Worm (Caenorhabditis elegans): ENCODE data around the gene C50F4.6.

Gene C50F4.6

DNA sequence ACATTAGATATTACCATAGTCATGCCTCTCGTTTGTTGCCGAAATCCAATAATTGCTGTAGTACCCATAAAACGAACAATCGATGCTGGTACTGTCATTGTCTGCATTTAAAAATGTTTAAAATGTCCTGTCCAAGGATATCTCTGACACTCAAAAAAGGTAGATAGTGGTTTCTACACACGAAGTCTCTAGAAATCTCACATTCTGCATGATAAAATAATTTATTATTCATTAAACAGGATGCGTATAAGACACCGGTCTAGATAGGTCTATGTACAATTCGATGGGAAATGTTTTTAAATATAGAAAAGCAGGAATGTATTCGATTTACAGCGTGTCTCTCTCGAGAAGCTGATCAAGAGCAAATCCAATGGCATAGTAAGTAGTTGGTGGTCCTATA lies 6.3 kb upstream of the C50F4.6 start, which contains the start of gene C50F4.12:
Gene C50F4.12, minus strand, starts transcription at position 101 of the 400 bp plus-strand sequence.
- TF ChIP-seq ahr-1 (tag; optimal IDR thresholded peaks at IDR 0.05) (no peak), K09A11.1 (tag; optimal IDR thresholded peaks at IDR 0.05; ENCODE audit: insufficient read depth) (no peak), nfya-1 (tag; optimal IDR thresholded peaks at IDR 0.05) (no peak), unc-86 (tag; optimal IDR thresholded peaks at IDR 0.05) (no peak), odd-2 (tag; optimal IDR thresholded peaks at IDR 0.05) (no peak), ttx-3 (tag; optimal IDR thresholded peaks at IDR 0.05) (no peak), ets-4 (tag; optimal IDR thresholded peaks at IDR 0.05) (no peak), nhr-11 (tag; optimal IDR thresholded peaks at IDR 0.05) (no peak), fax-1 (tag; optimal IDR thresholded peaks at IDR 0.05) (no peak), ceh-2 (tag; optimal IDR thresholded peaks at IDR 0.05) (no peak), ceh-6 (GFP tag; optimal IDR thresholded peaks at IDR 0.05) (no peak), mec-3 (tag; optimal IDR thresholded peaks at IDR 0.05; ENCODE audit: borderline replicate concordance) (no peak), hlh-6 (tag; optimal IDR thresholded peaks at IDR 0.05) (no peak), sox-2 (GFP tag; IDR thresholded peaks at IDR 0.05) (no peak), ceh-24 (tag; optimal IDR thresholded peaks at IDR 0.05) (no peak), C08G9.2 (tag; optimal IDR thresholded peaks at IDR 0.05) (no peak), C38D4.7 (GFP tag; optimal IDR thresholded peaks at IDR 0.05) (no peak), gmeb-2 (tag; optimal IDR thresholded peaks at IDR 0.05) (no peak), ceh-9 (tag; optimal IDR thresholded peaks at IDR 0.05) (no peak)

DNA sequence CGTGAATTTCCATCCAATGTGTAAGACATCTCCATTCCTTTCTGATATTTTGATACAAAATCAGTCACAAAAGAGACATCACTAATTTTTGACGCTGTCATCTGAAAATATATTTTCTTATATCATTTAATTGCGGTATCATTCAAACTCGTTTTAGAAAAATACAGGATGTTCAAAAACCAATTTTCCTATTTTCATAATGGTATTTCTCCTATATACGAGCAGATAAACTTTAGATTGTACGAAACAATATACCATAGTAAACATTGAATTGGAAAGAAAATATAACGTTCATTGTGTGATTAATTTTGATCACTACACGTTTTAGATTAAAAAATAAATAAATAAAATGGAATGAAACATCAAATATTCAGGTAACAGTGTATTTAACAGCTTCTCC lies 4.4 kb upstream of the C50F4.6 start, which contains the start of gene C50F4.16:
Gene C50F4.16, minus strand, starts transcription at position 101 of the 400 bp plus-strand sequence.
- no peak for TF ChIP-seq fax-1 (tag; optimal IDR thresholded peaks at IDR 0.05)
- TF ChIP-seq ceh-2 (tag; optimal IDR thresholded peaks at IDR 0.05) = no peak
- TF ChIP-seq eyg-1 (tag; optimal IDR thresholded peaks at IDR 0.05) = no peak
- no peak for TF ChIP-seq unc-3 (GFP tag; conservative IDR thresholded peaks at IDR 0.05)
- TF ChIP-seq unc-3 (tag; optimal IDR thresholded peaks at IDR 0.05) = no peak
- no peak for TF ChIP-seq C08G9.2 (tag; optimal IDR thresholded peaks at IDR 0.05)
- TF ChIP-seq ama-1 (optimal IDR thresholded peaks at IDR 0.05) = no peak
- TF ChIP-seq mec-3 (tag; optimal IDR thresholded peaks at IDR 0.05; ENCODE audit: borderline replicate concordance) = no peak
- no peak for TF ChIP-seq lim-6 (tag; optimal IDR thresholded peaks at IDR 0.05)
- TF ChIP-seq che-1 (tag; optimal IDR thresholded peaks at IDR 0.05) = no peak
- no peak for TF ChIP-seq nhr-11 (tag; optimal IDR thresholded peaks at IDR 0.05)
- no peak for TF ChIP-seq ceh-9 (tag; optimal IDR thresholded peaks at IDR 0.05)
- TF ChIP-seq odd-2 (tag; optimal IDR thresholded peaks at IDR 0.05) = no peak

DNA sequence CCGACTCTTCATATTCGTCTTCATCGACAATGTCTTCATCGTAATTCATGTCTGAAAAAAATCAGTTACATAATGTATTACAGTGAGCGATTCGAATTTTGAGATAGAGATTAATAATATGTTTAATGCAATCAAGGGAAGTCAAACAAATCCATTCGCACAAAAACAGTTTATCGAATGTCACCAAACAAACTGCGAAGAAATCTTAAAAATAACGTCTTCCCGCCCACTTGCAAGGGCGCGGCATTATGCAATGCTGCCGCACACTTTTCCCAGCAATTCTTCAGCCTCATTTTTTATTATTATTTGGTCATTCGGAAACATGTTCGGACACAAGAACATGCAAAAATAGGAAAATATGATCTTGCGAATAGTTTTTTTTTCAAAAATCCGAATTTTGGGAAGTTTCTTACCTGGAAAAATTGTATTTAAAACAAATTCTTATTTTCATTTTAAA lies 1.7 kb upstream of the C50F4.6 start, which contains the start of gene mdf-1:
Gene mdf-1, minus strand, starts transcription at position 51 of the 457 bp plus-strand sequence.
- TF ChIP-seq ceh-31 (tag; optimal IDR thresholded peaks at IDR 0.05) (peak; percentile 42), K02D7.2 (tag; optimal IDR thresholded peaks at IDR 0.05) (peak; percentile 16), pax-1 (tag; optimal IDR thresholded peaks at IDR 0.05) (peak; percentile 21), ceh-34 (tag; optimal IDR thresholded peaks at IDR 0.05) (peak; percentile 14), ref-2 (tag; optimal IDR thresholded peaks at IDR 0.05) (peak; percentile 7), hlh-8 (tag; optimal IDR thresholded peaks at IDR 0.05) (no peak), tbx-2 (tag; optimal IDR thresholded peaks at IDR 0.05) (peak; percentile 73), odd-2 (tag; optimal IDR thresholded peaks at IDR 0.05) (no peak), mec-3 (tag; optimal IDR thresholded peaks at IDR 0.05; ENCODE audit: borderline replicate concordance) (no peak), che-1 (tag; optimal IDR thresholded peaks at IDR 0.05) (peak; percentile 2), elt-2 (tag; optimal IDR thresholded peaks at IDR 0.05) (peak; percentile 50), ceh-2 (tag; optimal IDR thresholded peaks at IDR 0.05) (peak; percentile 6), fax-1 (tag; optimal IDR thresholded peaks at IDR 0.05) (no peak), unc-86 (tag; optimal IDR thresholded peaks at IDR 0.05) (peak; percentile 25), nfya-1 (tag; optimal IDR thresholded peaks at IDR 0.05) (peak; percentile 69), ets-4 (tag; optimal IDR thresholded peaks at IDR 0.05) (no peak), ceh-14 (tag; optimal IDR thresholded peaks at IDR 0.05) (peak; percentile 50), ahr-1 (tag; optimal IDR thresholded peaks at IDR 0.05) (no peak), pat-9 (tag; optimal IDR thresholded peaks at IDR 0.05) (peak; percentile 31), ceh-18 (tag; optimal IDR thresholded peaks at IDR 0.05) (peak; percentile 31), unc-42 (tag; optimal IDR thresholded peaks at IDR 0.05) (peak; percentile 25), sox-4 (tag; optimal IDR thresholded peaks at IDR 0.05) (peak; percentile 22), unc-3 (GFP tag; conservative IDR thresholded peaks at IDR 0.05) (0 out of 2 replicates have a peak, but pooled peaks have one; percentile 6), unc-3 (tag; optimal IDR thresholded peaks at IDR 0.05) (no peak), K09A11.1 (tag; optimal IDR thresholded peaks at IDR 0.05; ENCODE audit: insufficient read depth) (peak; percentile 62)

All from whole organism, late embryonic.